Fruit fly (Drosophila melanogaster) whole organism, prepupa: ENCODE measurements around the gene CG1812.

Experiments
- CG10631 ChIP-seq: fragments of 200-800 bp; sonication (Bioruptor generic); optimal IDR thresholded peaks from 2 replicates; lab custom pipeline; 2016; ENCODE audit warnings: missing biosample characterization, missing genetic modification characterization
- CG11294 ChIP-seq: fragments of 200-800 bp; sonication (Bioruptor generic); IDR thresholded peaks from 2 replicates; pipeline ENCODE4 v1.3.6; 2022; ENCODE audit warnings: missing biosample characterization, missing genetic modification characterization
- CG11762 ChIP-seq: fragments of 200-800 bp; sonication (Bioruptor generic); optimal IDR thresholded peaks from 3 replicates; lab custom pipeline; 2016; ENCODE audit warnings: missing biosample characterization, missing genetic modification characterization; ENCODE audit not compliant: insufficient read depth
- CG11902 ChIP-seq: fragments of 200-800 bp; sonication (Bioruptor generic); optimal IDR thresholded peaks from 3 replicates; lab custom pipeline; 2016; ENCODE audit warnings: missing biosample characterization, missing genetic modification characterization
- CG15336 ChIP-seq: fragments of 200-800 bp; sonication (Bioruptor generic); IDR thresholded peaks from 2 replicates; pipeline ENCODE4 v1.3.6; 2022; ENCODE audit warnings: missing biosample characterization, missing genetic modification characterization
- CG1621 ChIP-seq: fragments of 200-800 bp; sonication (Bioruptor generic); optimal IDR thresholded peaks from 3 replicates; lab custom pipeline; 2018; ENCODE audit warnings: missing biosample characterization, mild to moderate bottlenecking, missing genetic modification characterization
- CG16779 ChIP-seq: fragments of 200-800 bp; sonication (Bioruptor generic); optimal IDR thresholded peaks from 3 replicates; lab custom pipeline; 2017; ENCODE audit warnings: missing biosample characterization, mild to moderate bottlenecking, missing genetic modification characterization
- CG3032 ChIP-seq: fragments of 200-800 bp; optimal IDR thresholded peaks from 2 replicates; lab custom pipeline; 2019; ENCODE audit warnings: missing biosample characterization, mild to moderate bottlenecking, missing genetic modification characterization, moderate library complexity
- CG31627 ChIP-seq: fragments of 200-800 bp; sonication (Bioruptor generic); optimal IDR thresholded peaks from 3 replicates; lab custom pipeline; 2016; ENCODE audit warnings: missing biosample characterization, missing genetic modification characterization
- CG32006 ChIP-seq: fragments of 200-800 bp; sonication (Bioruptor generic); optimal IDR thresholded peaks from 3 replicates; lab custom pipeline; 2017; ENCODE audit warnings: missing biosample characterization, mild to moderate bottlenecking, missing genetic modification characterization
- CG34406 ChIP-seq: fragments of 200-800 bp; sonication (Bioruptor generic); optimal IDR thresholded peaks from 3 replicates; lab custom pipeline; 2016; ENCODE audit warnings: missing biosample characterization, missing genetic modification characterization
- CG4318 ChIP-seq: fragments of 200-800 bp; sonication (Bioruptor generic); optimal IDR thresholded peaks from 3 replicates; lab custom pipeline; 2017; ENCODE audit warnings: missing biosample characterization, mild to moderate bottlenecking, missing genetic modification characterization
- CG6163 ChIP-seq: fragments of 200-800 bp; sonication (Bioruptor generic); IDR thresholded peaks from 3 replicates; pipeline ENCODE4 v1.3.6; 2022; ENCODE audit warnings: missing biosample characterization, missing genetic modification characterization
- CG6276 ChIP-seq: fragments of 200-800 bp; sonication (Bioruptor generic); optimal IDR thresholded peaks from 2 replicates; lab custom pipeline; 2017; ENCODE audit warnings: missing biosample characterization, mild to moderate bottlenecking, missing genetic modification characterization
- CG6792 ChIP-seq: fragments of 200-800 bp; sonication (Bioruptor generic); optimal IDR thresholded peaks from 3 replicates; lab custom pipeline; 2016; ENCODE audit warnings: missing biosample characterization, missing genetic modification characterization
- CG6808 ChIP-seq: fragments of 200-800 bp; sonication (Bioruptor generic); optimal IDR thresholded peaks from 3 replicates; lab custom pipeline; 2017; ENCODE audit warnings: missing biosample characterization, missing genetic modification characterization, mild to moderate bottlenecking, moderate library complexity, missing genetic modification reagents
- CG6854 ChIP-seq: fragments of 200-800 bp; sonication (Bioruptor generic); optimal IDR thresholded peaks from 2 replicates; lab custom pipeline; 2017; ENCODE audit warnings: missing biosample characterization, mild to moderate bottlenecking, missing genetic modification characterization
- CG8119 ChIP-seq: fragments of 200-800 bp; sonication (Bioruptor generic); IDR thresholded peaks from 3 replicates; pipeline ENCODE4 v1.3.6; 2022; ENCODE audit warnings: missing biosample characterization, missing genetic modification characterization
- CG8319 ChIP-seq: fragments of 200-800 bp; sonication (Bioruptor generic); optimal IDR thresholded peaks from 3 replicates; lab custom pipeline; 2016; ENCODE audit warnings: missing biosample characterization, missing genetic modification characterization
- CG9139 ChIP-seq: fragments of 200-800 bp; sonication (Bioruptor generic); optimal IDR thresholded peaks from 3 replicates; lab custom pipeline; 2017; ENCODE audit warnings: missing biosample characterization, mild to moderate bottlenecking, missing genetic modification characterization
- Eip75B ChIP-seq: fragments of 200-800 bp; sonication (Bioruptor generic); optimal IDR thresholded peaks from 3 replicates; lab custom pipeline; 2016; ENCODE audit warnings: missing biosample characterization, missing genetic modification characterization
- Eip93F ChIP-seq: fragments of 200-800 bp; sonication (Bioruptor generic); optimal IDR thresholded peaks from 2 replicates; lab custom pipeline; 2016; ENCODE audit warnings: missing biosample characterization, mild to moderate bottlenecking, missing genetic modification characterization
- Ets21C ChIP-seq: fragments of 200-800 bp; sonication (Bioruptor generic); optimal IDR thresholded peaks from 3 replicates; lab custom pipeline; 2016; ENCODE audit warnings: missing biosample characterization, missing genetic modification characterization
- Ets96B ChIP-seq: fragments of 200-800 bp; optimal IDR thresholded peaks from 2 replicates; lab custom pipeline; 2019; ENCODE audit warnings: missing biosample characterization, mild to moderate bottlenecking, missing genetic modification characterization, moderate library complexity
- Lpt ChIP-seq: fragments of 200-800 bp; sonication (Bioruptor generic); optimal IDR thresholded peaks from 3 replicates; lab custom pipeline; 2016; ENCODE audit warnings: missing biosample characterization, missing genetic modification characterization
- Met ChIP-seq: fragments of 200-800 bp; sonication (Bioruptor generic); optimal IDR thresholded peaks from 3 replicates; lab custom pipeline; 2016; ENCODE audit warnings: missing biosample characterization, missing genetic modification characterization
- Smox ChIP-seq: fragments of 200-800 bp; sonication (Bioruptor generic); optimal IDR thresholded peaks from 3 replicates; lab custom pipeline; 2016; ENCODE audit warnings: missing biosample characterization, missing genetic modification characterization
- Sox102F ChIP-seq: fragments of 200-800 bp; sonication (Bioruptor generic); optimal IDR thresholded peaks from 2 replicates; lab custom pipeline; 2016; ENCODE audit warnings: missing biosample characterization, mild to moderate bottlenecking, missing genetic modification characterization
- Sox14 ChIP-seq: fragments of 200-800 bp; sonication (Bioruptor generic); optimal IDR thresholded peaks from 3 replicates; lab custom pipeline; 2016; ENCODE audit warnings: missing biosample characterization, missing genetic modification characterization
- achi ChIP-seq: fragments of 200-800 bp; sonication (Bioruptor generic); optimal IDR thresholded peaks from 3 replicates; lab custom pipeline; 2016; ENCODE audit warnings: missing biosample characterization, missing genetic modification characterization
- acj6 ChIP-seq: fragments of 200-800 bp; sonication (Bioruptor generic); optimal IDR thresholded peaks from 3 replicates; lab custom pipeline; 2016; ENCODE audit warnings: missing biosample characterization, missing genetic modification characterization
- cyc ChIP-seq: fragments of 200-800 bp; sonication (Bioruptor generic); optimal IDR thresholded peaks from 3 replicates; lab custom pipeline; 2016; ENCODE audit warnings: missing biosample characterization, missing genetic modification characterization
- dac ChIP-seq: fragments of 200-800 bp; sonication (Bioruptor generic); optimal IDR thresholded peaks from 2 replicates; lab custom pipeline; 2017; ENCODE audit warnings: missing biosample characterization, mild to moderate bottlenecking, missing genetic modification characterization
- dsx ChIP-seq: fragments of 200-800 bp; optimal IDR thresholded peaks from 3 replicates; lab custom pipeline; 2019; ENCODE audit warnings: missing biosample characterization, mild to moderate bottlenecking, missing genetic modification characterization, moderate library complexity; ENCODE audit not compliant: poor library complexity, severe bottlenecking
- eg ChIP-seq: fragments of 200-800 bp; sonication (Bioruptor generic); IDR thresholded peaks from 3 replicates; pipeline ENCODE4 v1.3.6; 2022; ENCODE audit warnings: missing biosample characterization, missing genetic modification characterization
- fd59A ChIP-seq: fragments of 200-800 bp; sonication (Bioruptor generic); optimal IDR thresholded peaks from 2 replicates; lab custom pipeline; 2017; ENCODE audit warnings: missing biosample characterization, mild to moderate bottlenecking, missing genetic modification characterization, missing genetic modification reagents
- fd85E ChIP-seq: fragments of 200-800 bp; sonication (Bioruptor generic); optimal IDR thresholded peaks from 3 replicates; lab custom pipeline; 2016; ENCODE audit warnings: missing biosample characterization, missing genetic modification characterization
- fkh ChIP-seq: fragments of 200-800 bp; sonication (Bioruptor generic); optimal IDR thresholded peaks from 3 replicates; lab custom pipeline; 2017; ENCODE audit warnings: missing biosample characterization, mild to moderate bottlenecking, missing genetic modification characterization, moderate library complexity
- lz ChIP-seq: fragments of 200-800 bp; sonication (Bioruptor generic); optimal IDR thresholded peaks from 3 replicates; lab custom pipeline; 2016; ENCODE audit warnings: missing biosample characterization, missing genetic modification characterization
- net ChIP-seq: fragments of 200-800 bp; sonication (Bioruptor generic); optimal IDR thresholded peaks from 3 replicates; lab custom pipeline; 2016; ENCODE audit warnings: missing biosample characterization, missing genetic modification characterization
- pdm3 ChIP-seq: fragments of 200-800 bp; sonication (Bioruptor generic); optimal IDR thresholded peaks from 3 replicates; lab custom pipeline; 2016; ENCODE audit warnings: missing biosample characterization, missing genetic modification characterization
- salr ChIP-seq, 2 experiments: fragments of 200-800 bp; sonication (Bioruptor generic); optimal IDR thresholded peaks; 3 replicates each; lab custom pipeline; 2016 to 2018; ENCODE audit warnings: missing biosample characterization in 2 of 2, missing genetic modification characterization in 2 of 2, mild to moderate bottlenecking in 1 of 2
- spab ChIP-seq: fragments of 200-800 bp; sonication (Bioruptor generic); optimal IDR thresholded peaks from 2 replicates; lab custom pipeline; 2017; ENCODE audit warnings: missing biosample characterization, mild to moderate bottlenecking, missing genetic modification characterization, missing genetic modification reagents
- svp ChIP-seq: fragments of 200-800 bp; sonication (Bioruptor generic); peaks from one replicate; lab custom pipeline; 2016; ENCODE audit warnings: missing biosample characterization, missing genetic modification characterization
- topi ChIP-seq: fragments of 200-800 bp; sonication (Bioruptor generic); optimal IDR thresholded peaks from 3 replicates; lab custom pipeline; 2016; ENCODE audit warnings: missing biosample characterization, missing genetic modification characterization
- vri ChIP-seq: fragments of 200-800 bp; sonication (Bioruptor generic); optimal IDR thresholded peaks from 3 replicates; lab custom pipeline; 2016; ENCODE audit warnings: missing biosample characterization, mild to moderate bottlenecking, missing genetic modification characterization

The CG1812 gene

dm6 chrX:20470701-20471100 is 40.6 kb upstream of the CG1812 start:
- TF ChIP-seq cyc (GFP tag; lab: Kevin White, UChicago), result no peak
- no peak for TF ChIP-seq Ets21C (GFP tag; lab: Kevin White, UChicago)
- no peak for TF ChIP-seq topi (GFP tag; lab: Kevin White, UChicago)
- no peak for TF ChIP-seq dsx
- TF ChIP-seq CG15336, result no peak
- no peak for TF ChIP-seq Ets96B (tag; lab: Kevin White, UChicago)
- TF ChIP-seq CG9139, result no peak
- TF ChIP-seq CG11762 (GFP tag; lab: Kevin White, UChicago), result no peak
- no peak for TF ChIP-seq CG6792

DNA sequence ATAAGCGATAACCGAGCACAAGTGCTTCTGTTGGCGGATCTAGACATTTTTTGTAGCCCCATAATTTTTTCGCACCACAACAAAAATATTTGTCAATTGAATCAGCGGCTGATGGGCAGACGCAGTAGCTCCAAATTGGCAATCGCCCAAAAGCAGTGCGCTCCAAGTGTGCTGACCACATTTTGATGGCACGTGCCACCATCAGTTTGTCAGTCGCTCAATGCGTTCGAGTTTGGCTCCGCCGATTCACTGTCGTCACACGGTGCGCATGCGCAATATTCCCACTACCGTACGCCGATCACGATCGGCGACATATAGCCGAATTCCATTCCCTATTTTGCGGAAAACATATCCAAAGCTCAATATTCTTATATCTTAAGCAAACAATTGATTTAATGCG is 32.7 kb upstream of the CG1812 start:
- TF ChIP-seq CG15336, result no peak
- TF ChIP-seq fkh (GFP tag; lab: Kevin White, UChicago), result no peak
- no peak for TF ChIP-seq Lpt (GFP tag; lab: Kevin White, UChicago)
- TF ChIP-seq CG6792, result no peak
- no peak for TF ChIP-seq salr (GFP tag; optimal IDR thresholded peaks at IDR 0.05; lab: Kevin White, UChicago)
- TF ChIP-seq svp (GFP tag; lab: Kevin White, UChicago), result no peak
- TF ChIP-seq CG11902, result no peak
- TF ChIP-seq Ets96B (tag; lab: Kevin White, UChicago), result no peak
- no peak for TF ChIP-seq Met
- no peak for TF ChIP-seq CG8119 (GFP tag; lab: Robert Waterston, UW)
- no peak for TF ChIP-seq dac (GFP tag; lab: Kevin White, UChicago)
- TF ChIP-seq CG34406 (GFP tag; lab: Kevin White, UChicago), result no peak
- TF ChIP-seq Smox (GFP tag; lab: Kevin White, UChicago), result no peak
- TF ChIP-seq Eip75B (GFP tag; lab: Kevin White, UChicago), result no peak
- TF ChIP-seq Sox102F (GFP tag; lab: Kevin White, UChicago), result no peak
- TF ChIP-seq fd59A (GFP tag; lab: Kevin White, UChicago), result no peak
- TF ChIP-seq CG6808 (GFP tag; lab: Kevin White, UChicago), result no peak
- no peak for TF ChIP-seq CG6163 (GFP tag; lab: Robert Waterston, UW)
- TF ChIP-seq CG16779 (tag; lab: Kevin White, UChicago), result no peak

DNA sequence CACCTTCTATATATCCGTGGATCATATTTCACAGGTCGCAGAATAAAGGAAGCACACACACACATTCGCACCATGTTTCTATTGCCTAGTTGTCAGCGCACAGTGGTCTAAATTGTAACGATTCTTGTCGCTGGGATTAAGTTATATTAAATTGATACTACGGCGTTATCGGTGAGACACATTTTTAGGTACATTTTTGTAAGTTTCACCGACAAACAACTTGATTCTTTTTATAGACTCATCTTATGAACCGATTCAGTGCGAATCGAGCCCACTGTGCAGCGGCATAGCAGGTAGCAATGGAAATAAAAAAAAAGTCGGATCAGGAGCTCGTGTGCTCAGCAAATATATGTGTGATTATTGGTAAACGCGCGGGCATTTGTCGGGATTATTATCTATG is 31.0 kb upstream of the CG1812 start:
- TF ChIP-seq Sox14 (GFP tag; lab: Kevin White, UChicago) (peak; percentile 84), Eip93F (GFP tag; lab: Kevin White, UChicago) (no peak), CG10631 (peak; percentile 77), CG6854 (GFP tag; lab: Kevin White, UChicago) (no peak), CG8119 (GFP tag; lab: Robert Waterston, UW) (peak; percentile 79), cyc (GFP tag; lab: Kevin White, UChicago) (peak; percentile 75), CG6792 (peak; percentile 76), Ets21C (GFP tag; lab: Kevin White, UChicago) (peak; percentile 72), CG8319 (peak; percentile 56), salr (GFP tag; optimal IDR thresholded peaks at IDR 0.05; lab: Kevin White, UChicago) (peak in 1 of 2 experiments; percentile 41), eg (peak; percentile 69; the same call in 2 of the 3 replicates), CG9139 (no peak), CG32006 (peak; percentile 82), CG11294 (GFP tag; lab: Robert Waterston, UW) (0 out of 2 replicates have a peak, but pooled peaks have one; percentile 49), topi (GFP tag; lab: Kevin White, UChicago) (peak; percentile 80), CG31627 (GFP tag; lab: Kevin White, UChicago) (peak; percentile 79), CG3032 (tag; lab: Kevin White, UChicago) (no peak), spab (GFP tag; lab: Kevin White, UChicago) (peak; percentile 33), CG1621 (no peak), fd85E (GFP tag; lab: Kevin White, UChicago) (peak; percentile 1), Met (peak; percentile 80), dsx (no peak), achi (peak; percentile 83), CG15336 (peak; percentile 78), acj6 (peak; percentile 82), pdm3 (GFP tag; lab: Kevin White, UChicago) (peak; percentile 84), vri (peak; percentile 76), fkh (GFP tag; lab: Kevin White, UChicago) (peak; percentile 5), lz (GFP tag; lab: Kevin White, UChicago) (peak; percentile 80), CG6276 (GFP tag; lab: Kevin White, UChicago) (no peak), CG11762 (GFP tag; lab: Kevin White, UChicago) (peak; percentile 59), CG4318 (GFP tag; lab: Kevin White, UChicago) (peak; percentile 69), net (GFP tag; lab: Kevin White, UChicago) (peak; percentile 84), CG6808 (GFP tag; lab: Kevin White, UChicago) (no peak)
